Worm (Caenorhabditis elegans) whole organism, midembryonic: Measurements from ENCODE around the gene lap-1.

Experiments
- T22C8.4 ChIP-seq: fragments of 200-800 bp; sonication (Bioruptor generic); IDR thresholded peaks from 2 replicates; pipeline ENCODE4 v1.3.6; 2022; ENCODE audit warnings: missing genetic modification characterization, missing compliant biosample characterization
- cog-1 ChIP-seq: sonication (generic microtip); optimal IDR thresholded peaks from 2 replicates; lab custom pipeline; 2016; ENCODE audit warnings: missing genetic modification characterization, missing compliant biosample characterization
- flt-1 ChIP-seq: fragments of 200-800 bp; sonication (Bioruptor generic); IDR thresholded peaks from 2 replicates; pipeline ENCODE4 v1.3.6; 2022; ENCODE audit warnings: missing genetic modification characterization, missing compliant biosample characterization
- klf-2 ChIP-seq: fragments of 200-800 bp; sonication (Bioruptor generic); conservative IDR thresholded peaks from 2 replicates; pipeline ENCODE4 v1.3.6; 2022; ENCODE audit warnings: missing genetic modification reagents, missing genetic modification characterization, missing compliant biosample characterization
- med-1 ChIP-seq: sonication (generic microtip); optimal IDR thresholded peaks from 2 replicates; lab custom pipeline; 2017; ENCODE audit warnings: missing genetic modification characterization, mild to moderate bottlenecking, missing compliant biosample characterization, antibody characterized with exemption, missing genetic modification reagents; ENCODE audit not compliant: insufficient read depth
- ref-1 ChIP-seq: fragments of 200-800 bp; sonication (Bioruptor generic); conservative IDR thresholded peaks from 2 replicates; pipeline ENCODE4 v1.3.6; 2022; ENCODE audit warnings: missing genetic modification reagents, missing genetic modification characterization, missing compliant biosample characterization
- ztf-23 ChIP-seq: fragments of 200-800 bp; sonication (Bioruptor generic); IDR thresholded peaks from 2 replicates; pipeline ENCODE4 v1.3.6; 2022; ENCODE audit warnings: missing genetic modification reagents, missing genetic modification characterization, missing compliant biosample characterization

ce11 chrIII:8443557-8444131 lies 41.9 kb upstream of the lap-1 start, which contains the start of gene ufbp-1:
- TF ChIP-seq ref-1 (no peak), klf-2 (GFP tag; lab: Robert Waterston, UW) (no peak), T22C8.4 (GFP tag; lab: Robert Waterston, UW) (no peak), flt-1 (GFP tag; lab: Robert Waterston, UW) (0 out of 2 replicates have a peak, but pooled peaks have one; percentile 23), cog-1 (tag; lab: Kevin White, UChicago) (no peak), ztf-23 (no peak), med-1 (GFP tag; lab: Kevin White, UChicago) (no peak)
